Worm (Caenorhabditis elegans): ENCODE measurements around the gene K08B12.3.

K08B12.3 gene

ce11 chrV:6212566-6212965, 22.4 kb upstream of the K08B12.3 start:
- TF ChIP-seq gmeb-2 (tag; optimal IDR thresholded peaks at IDR 0.05), result no peak

- TF ChIP-seq hlh-30 (tag; optimal IDR thresholded peaks at IDR 0.05; ENCODE audit: insufficient read depth) (no peak), ceh-6 (GFP tag; optimal IDR thresholded peaks at IDR 0.05) (no peak), ceh-14 (tag; optimal IDR thresholded peaks at IDR 0.05) (no peak), odd-2 (tag; optimal IDR thresholded peaks at IDR 0.05) (no peak), fkh-6 (tag; optimal IDR thresholded peaks at IDR 0.05) (no peak), C08G9.2 (tag; optimal IDR thresholded peaks at IDR 0.05) (no peak), hlh-8 (tag; optimal IDR thresholded peaks at IDR 0.05) (no peak), hlh-13 (GFP tag; optimal IDR thresholded peaks at IDR 0.05) (no peak), pax-1 (tag; optimal IDR thresholded peaks at IDR 0.05) (no peak), ceh-31 (tag; optimal IDR thresholded peaks at IDR 0.05) (no peak), ama-1 (optimal IDR thresholded peaks at IDR 0.05) (no peak), syd-9 (tag; optimal IDR thresholded peaks at IDR 0.05) (no peak), sox-2 (GFP tag; IDR thresholded peaks at IDR 0.05) (no peak), eyg-1 (tag; optimal IDR thresholded peaks at IDR 0.05) (no peak), unc-3 (GFP tag; conservative IDR thresholded peaks at IDR 0.05) (no peak), unc-3 (tag; optimal IDR thresholded peaks at IDR 0.05) (no peak), zip-5 (tag; optimal IDR thresholded peaks at IDR 0.05) (no peak), nhr-11 (tag; optimal IDR thresholded peaks at IDR 0.05) (no peak)
Measured at ce11 chrV:6213216-6213735, 21.7 kb upstream of the K08B12.3 start.

- TF ChIP-seq ceh-34 (tag; optimal IDR thresholded peaks at IDR 0.05) (no peak), hlh-30 (tag; optimal IDR thresholded peaks at IDR 0.05; ENCODE audit: insufficient read depth) (peak; percentile 5), sox-2 (GFP tag; IDR thresholded peaks at IDR 0.05) (no peak), nfya-1 (tag; optimal IDR thresholded peaks at IDR 0.05) (peak; percentile 19)
Measured at ce11 chrV:6213845-6214244, 21.1 kb upstream of the K08B12.3 start.

- TF ChIP-seq pag-3 (tag; optimal IDR thresholded peaks at IDR 0.05; ENCODE audit: borderline replicate concordance) (no peak), F13H6.1 (tag; optimal IDR thresholded peaks at IDR 0.05) (no peak), K02D7.2 (tag; optimal IDR thresholded peaks at IDR 0.05) (no peak), pat-9 (tag; optimal IDR thresholded peaks at IDR 0.05) (no peak), sdc-2 (tag; optimal IDR thresholded peaks at IDR 0.05) (no peak), nfya-1 (tag; optimal IDR thresholded peaks at IDR 0.05) (no peak), eyg-1 (tag; optimal IDR thresholded peaks at IDR 0.05) (no peak), tbx-2 (tag; optimal IDR thresholded peaks at IDR 0.05) (no peak), lin-11 (tag; optimal IDR thresholded peaks at IDR 0.05) (no peak), K09A11.1 (tag; optimal IDR thresholded peaks at IDR 0.05; ENCODE audit: insufficient read depth) (no peak), dve-1 (tag; optimal IDR thresholded peaks at IDR 0.05) (no peak), fax-1 (tag; optimal IDR thresholded peaks at IDR 0.05) (no peak), nhr-232 (tag; optimal IDR thresholded peaks at IDR 0.05) (no peak)
Measured at ce11 chrV:6214465-6214864, 20.5 kb upstream of the K08B12.3 start.

ce11 chrV:6217142-6217541, 17.8 kb upstream of the K08B12.3 start:
- TF ChIP-seq elt-4 (tag; optimal IDR thresholded peaks at IDR 0.05), result no peak
- TF ChIP-seq pha-4 (tag; optimal IDR thresholded peaks at IDR 0.05), result no peak
- no peak for TF ChIP-seq ama-1 (optimal IDR thresholded peaks at IDR 0.05)
- TF ChIP-seq C08G9.2 (tag; optimal IDR thresholded peaks at IDR 0.05), result no peak
- no peak for TF ChIP-seq T23F11.4 (GFP tag; optimal IDR thresholded peaks at IDR 0.05)
- TF ChIP-seq npax-4 (tag; optimal IDR thresholded peaks at IDR 0.05), result no peak
- no peak for TF ChIP-seq hlh-6 (tag; optimal IDR thresholded peaks at IDR 0.05)
- TF ChIP-seq ceh-31 (tag; optimal IDR thresholded peaks at IDR 0.05), result no peak
- no peak for TF ChIP-seq ceh-19 (GFP tag; optimal IDR thresholded peaks at IDR 0.05)
- TF ChIP-seq K09A11.1 (tag; optimal IDR thresholded peaks at IDR 0.05; ENCODE audit: insufficient read depth), result no peak
- no peak for TF ChIP-seq unc-86 (tag; optimal IDR thresholded peaks at IDR 0.05)
- TF ChIP-seq fkh-10 (GFP tag; optimal IDR thresholded peaks at IDR 0.05), result no peak
- TF ChIP-seq syd-9 (tag; optimal IDR thresholded peaks at IDR 0.05), result no peak

All from whole organism, late embryonic.